Fruit fly (Drosophila melanogaster) whole organism, embryonic: ENCODE measurements around the gene Pax.
A peak's percentile ranks its signal among the peaks of the same experiment; 100 is the strongest.

Experiments used
- Abd-B ChIP-seq: fragments of 200-800 bp; sonication (Bioruptor generic); optimal IDR thresholded peaks from 2 replicates; lab custom pipeline; 2018; ENCODE audit warnings: missing biosample characterization, mild to moderate bottlenecking, missing genetic modification characterization, moderate library complexity
- B-H1 ChIP-seq: fragments of 200-800 bp; sonication (Bioruptor generic); IDR thresholded peaks from 3 replicates; pipeline ENCODE4 v1.3.6; 2022; ENCODE audit warnings: missing biosample characterization, missing genetic modification characterization
- B-H2 ChIP-seq: fragments of 200-800 bp; sonication (Bioruptor generic); optimal IDR thresholded peaks from 2 replicates; lab custom pipeline; 2018; ENCODE audit warnings: missing biosample characterization, mild to moderate bottlenecking, missing genetic modification characterization
- Blimp-1 ChIP-seq: fragments of 200-800 bp; sonication (Bioruptor generic); optimal IDR thresholded peaks from 3 replicates; lab custom pipeline; 2018; ENCODE audit warnings: missing biosample characterization, missing genetic modification characterization, mild to moderate bottlenecking, moderate library complexity, missing genetic modification reagents
- BtbVII ChIP-seq: fragments of 200-800 bp; sonication (Bioruptor generic); optimal IDR thresholded peaks from 3 replicates; lab custom pipeline; 2017; ENCODE audit warnings: missing biosample characterization, mild to moderate bottlenecking, missing genetic modification characterization
- CG10267 ChIP-seq: fragments of 200-800 bp; sonication (Bioruptor generic); optimal IDR thresholded peaks from 2 replicates; lab custom pipeline; 2018; ENCODE audit warnings: missing biosample characterization, mild to moderate bottlenecking, missing genetic modification characterization, moderate library complexity
- CG10462 ChIP-seq: fragments of 200-800 bp; sonication (Bioruptor generic); optimal IDR thresholded peaks from 2 replicates; lab custom pipeline; 2016; ENCODE audit warnings: missing biosample characterization, missing genetic modification characterization
- CG13424 ChIP-seq: fragments of 200-800 bp; sonication (Bioruptor generic); optimal IDR thresholded peaks from 2 replicates; lab custom pipeline; 2019; ENCODE audit warnings: missing biosample characterization, mild to moderate bottlenecking, missing genetic modification characterization, moderate library complexity
- CG1529 ChIP-seq: fragments of 200-800 bp; sonication (Bioruptor generic); optimal IDR thresholded peaks from 3 replicates; lab custom pipeline; 2018; ENCODE audit warnings: missing biosample characterization, missing genetic modification characterization
- CG1603 ChIP-seq: fragments of 200-800 bp; sonication (Bioruptor generic); optimal IDR thresholded peaks from 2 replicates; lab custom pipeline; 2019; ENCODE audit warnings: missing biosample characterization, mild to moderate bottlenecking, missing genetic modification characterization, moderate library complexity
- CG1647 ChIP-seq: fragments of 200-800 bp; sonication (Bioruptor generic); optimal IDR thresholded peaks from 3 replicates; lab custom pipeline; 2016; ENCODE audit warnings: missing biosample characterization, missing genetic modification characterization
- CG17361 ChIP-seq: fragments of 200-800 bp; sonication (Bioruptor generic); IDR thresholded peaks from 3 replicates; pipeline ENCODE4 v1.3.6; 2022; ENCODE audit warnings: missing biosample characterization, missing genetic modification characterization
- CG17829 ChIP-seq: fragments of 200-800 bp; optimal IDR thresholded peaks from 2 replicates; lab custom pipeline; 2019; ENCODE audit warnings: missing biosample characterization, mild to moderate bottlenecking, missing genetic modification characterization, moderate library complexity
- CG18262 ChIP-seq: fragments of 200-800 bp; optimal IDR thresholded peaks from 3 replicates; lab custom pipeline; 2019; ENCODE audit warnings: missing biosample characterization, mild to moderate bottlenecking, missing genetic modification characterization, moderate library complexity
- CG1832 ChIP-seq: fragments of 200-800 bp; sonication (Bioruptor generic); optimal IDR thresholded peaks from 2 replicates; lab custom pipeline; 2017; ENCODE audit warnings: missing biosample characterization, mild to moderate bottlenecking, missing genetic modification characterization, inconsistent platforms
- CG18599 ChIP-seq: fragments of 200-800 bp; sonication (Bioruptor generic); optimal IDR thresholded peaks from 3 replicates; lab custom pipeline; 2017; ENCODE audit warnings: missing biosample characterization, missing genetic modification characterization, mild to moderate bottlenecking, moderate library complexity, missing genetic modification reagents
- CG18619 ChIP-seq: fragments of 200-800 bp; sonication (Bioruptor generic); optimal IDR thresholded peaks from 3 replicates; lab custom pipeline; 2017; ENCODE audit warnings: missing biosample characterization, mild to moderate bottlenecking, missing genetic modification characterization
- CG4424 ChIP-seq: fragments of 200-800 bp; sonication (Bioruptor generic); optimal IDR thresholded peaks from 3 replicates; lab custom pipeline; 2016; ENCODE audit warnings: missing biosample characterization, missing genetic modification characterization
- CG5245 ChIP-seq: fragments of 200-800 bp; sonication (Bioruptor generic); optimal IDR thresholded peaks from 3 replicates; lab custom pipeline; 2016; ENCODE audit warnings: missing biosample characterization, missing genetic modification characterization
- CG6683 ChIP-seq: fragments of 200-800 bp; sonication (Bioruptor generic); optimal IDR thresholded peaks from 2 replicates; lab custom pipeline; 2017; ENCODE audit warnings: missing biosample characterization, mild to moderate bottlenecking, missing genetic modification characterization, missing genetic modification reagents
- CG7372 ChIP-seq: fragments of 200-800 bp; sonication (Bioruptor generic); IDR thresholded peaks from 2 replicates; pipeline ENCODE4 v1.3.6; 2022; ENCODE audit warnings: missing biosample characterization, missing genetic modification characterization
- CG7556 ChIP-seq: fragments of 200-800 bp; sonication (Bioruptor generic); optimal IDR thresholded peaks from 2 replicates; lab custom pipeline; 2017; ENCODE audit warnings: missing biosample characterization, mild to moderate bottlenecking, missing genetic modification characterization
- CG7745 ChIP-seq: fragments of 200-800 bp; sonication (Bioruptor generic); optimal IDR thresholded peaks from 2 replicates; lab custom pipeline; 2018; ENCODE audit warnings: missing biosample characterization, mild to moderate bottlenecking, missing genetic modification characterization, moderate library complexity
- CG8924 ChIP-seq: fragments of 200-800 bp; optimal IDR thresholded peaks from 3 replicates; lab custom pipeline; 2019; ENCODE audit warnings: missing biosample characterization, mild to moderate bottlenecking, missing genetic modification characterization, moderate library complexity
- CoRest ChIP-seq: fragments of 200-800 bp; sonication (Bioruptor generic); optimal IDR thresholded peaks from 3 replicates; lab custom pipeline; 2018; ENCODE audit warnings: missing biosample characterization, mild to moderate bottlenecking, missing genetic modification characterization, moderate library complexity
- D ChIP-seq, 2 experiments: fragments of 200-800 bp in 1 of 2; fragments of >200 bp in 1 of 2; sonication (Bioruptor generic) in 1 of 2; optimal IDR thresholded peaks; 2 replicates in 1 of 2; 3 replicates in 1 of 2; lab custom pipeline; 2017; ENCODE audit warnings: mild to moderate bottlenecking in 1 of 2, missing biosample characterization in 1 of 2, missing genetic modification characterization in 1 of 2, missing genetic modification reagents in 1 of 2
- D19A ChIP-seq: fragments of 200-800 bp; optimal IDR thresholded peaks from 3 replicates; lab custom pipeline; 2019; ENCODE audit warnings: missing biosample characterization, mild to moderate bottlenecking, missing genetic modification characterization, moderate library complexity
- Hr39 ChIP-seq: fragments of >200 bp; optimal IDR thresholded peaks from 2 replicates; lab custom pipeline; 2017
- Lim3 ChIP-seq: fragments of 200-800 bp; sonication (Bioruptor generic); IDR thresholded peaks from 2 replicates; pipeline ENCODE4 v1.3.6; 2022; ENCODE audit warnings: missing biosample characterization, missing genetic modification characterization
- Opbp ChIP-seq: fragments of 200-800 bp; sonication (Bioruptor generic); IDR thresholded peaks from 3 replicates; pipeline ENCODE4 v1.3.6; 2022; ENCODE audit warnings: missing biosample characterization, missing genetic modification characterization; ENCODE audit not compliant: partially characterized antibody
- Ptx1 ChIP-seq: fragments of 200-800 bp; sonication (Bioruptor generic); IDR thresholded peaks from 2 replicates; pipeline ENCODE4 v1.3.6; 2022; ENCODE audit warnings: missing biosample characterization, missing genetic modification characterization
- ac ChIP-seq: fragments of 200-800 bp; sonication (Bioruptor generic); optimal IDR thresholded peaks from 3 replicates; lab custom pipeline; 2017; ENCODE audit warnings: missing biosample characterization, mild to moderate bottlenecking, missing genetic modification characterization
- bbx ChIP-seq: fragments of 200-800 bp; sonication (Bioruptor generic); IDR thresholded peaks from 2 replicates; pipeline ENCODE4 v1.3.6; 2022; ENCODE audit warnings: missing biosample characterization, missing genetic modification characterization; ENCODE audit not compliant: partially characterized antibody
- bsh ChIP-seq, 2 experiments: fragments of 200-800 bp; sonication (Bioruptor generic); optimal IDR thresholded peaks; 2 replicates each; lab custom pipeline; 2017 to 2018; ENCODE audit warnings: mild to moderate bottlenecking in 2 of 2, missing biosample characterization in 2 of 2, missing genetic modification characterization in 2 of 2, moderate library complexity in 1 of 2
- dysf ChIP-seq: fragments of 200-800 bp; sonication (Bioruptor generic); IDR thresholded peaks from 3 replicates; pipeline ENCODE4 v1.3.6; 2022; ENCODE audit warnings: missing biosample characterization, missing genetic modification characterization
- ind ChIP-seq: fragments of 200-800 bp; sonication (Bioruptor generic); optimal IDR thresholded peaks from 3 replicates; lab custom pipeline; 2016; ENCODE audit warnings: missing biosample characterization, missing genetic modification characterization
- lola ChIP-seq, 3 experiments: fragments of >200 bp in 2 of 3; fragments of 200-800 bp in 1 of 3; sonication (Bioruptor generic) in 1 of 3; optimal IDR thresholded peaks; 2 replicates each; lab custom pipeline; 2017 to 2019; ENCODE audit warnings: missing biosample characterization in 3 of 3, missing genetic modification characterization in 3 of 3, mild to moderate bottlenecking in 1 of 3, moderate library complexity in 1 of 3
- nmo ChIP-seq: fragments of 200-800 bp; sonication (Bioruptor generic); optimal IDR thresholded peaks from 2 replicates; lab custom pipeline; 2018; ENCODE audit warnings: missing biosample characterization, mild to moderate bottlenecking, missing genetic modification characterization, moderate library complexity
- sens ChIP-seq: fragments of 200-800 bp; sonication (Bioruptor generic); peaks from one replicate; lab custom pipeline; 2016; ENCODE audit warnings: missing biosample characterization, missing genetic modification characterization
- slp2 ChIP-seq: fragments of 200-800 bp; sonication (Bioruptor generic); optimal IDR thresholded peaks from 2 replicates; lab custom pipeline; 2016; ENCODE audit warnings: missing biosample characterization, missing genetic modification characterization
- ssp ChIP-seq: fragments of 200-800 bp; sonication (Bioruptor generic); IDR thresholded peaks from 2 replicates; pipeline ENCODE4 v1.3.6; 2022; ENCODE audit warnings: missing biosample characterization, missing genetic modification characterization
- tap ChIP-seq: fragments of 200-800 bp; optimal IDR thresholded peaks from 3 replicates; lab custom pipeline; 2019; ENCODE audit warnings: missing biosample characterization, mild to moderate bottlenecking, missing genetic modification characterization, moderate library complexity
- vvl ChIP-seq: fragments of 200-800 bp; sonication (Bioruptor generic); IDR thresholded peaks from 2 replicates; pipeline ENCODE4 v1.3.6; 2022; ENCODE audit warnings: missing biosample characterization, missing genetic modification characterization

The Pax gene

dm6 chr2L:19373809-19374208 is 52.6 kb downstream of the Pax start (continued):
- TF ChIP-seq D19A (tag; lab: Kevin White, UChicago): peak; percentile 35
- no peak for TF ChIP-seq CG10462 (GFP tag; lab: Kevin White, UChicago)
- peak; percentile 55 for TF ChIP-seq nmo (GFP tag; lab: Kevin White, UChicago)
- TF ChIP-seq vvl (GFP tag; lab: Robert Waterston, UW): 0 out of 2 replicates have a peak, but pooled peaks have one; percentile 16
- TF ChIP-seq lola (GFP tag; optimal IDR thresholded peaks at IDR 0.05; lab: Kevin White, UChicago): peak in 1 of 3 experiments; percentile 64
- TF ChIP-seq Blimp-1 (GFP tag; lab: Kevin White, UChicago): peak; percentile 60
- TF ChIP-seq Ptx1: peak; percentile 50
- TF ChIP-seq CG6683 (GFP tag; lab: Kevin White, UChicago): no peak
- peak; percentile 27 for TF ChIP-seq CG4424 (GFP tag; lab: Kevin White, UChicago)
- TF ChIP-seq B-H2 (GFP tag; lab: Kevin White, UChicago): no peak
- peak; percentile 63 for TF ChIP-seq CG18262
- peak; percentile 59 for TF ChIP-seq CG7556 (GFP tag; lab: Kevin White, UChicago)
- TF ChIP-seq sens (GFP tag; lab: Kevin White, UChicago): peak; percentile 63
- no peak for TF ChIP-seq Hr39 (lab: Kevin White, UChicago)
- no peak for TF ChIP-seq CG18619 (GFP tag; lab: Kevin White, UChicago)
- TF ChIP-seq CoRest (tag; lab: Kevin White, UChicago): peak; percentile 52
- no peak for TF ChIP-seq CG1832
- TF ChIP-seq CG8924 (tag; lab: Kevin White, UChicago): peak; percentile 43
- TF ChIP-seq CG5245 (GFP tag; lab: Kevin White, UChicago): peak; percentile 9
- no peak for TF ChIP-seq B-H1
- peak; percentile 17 for TF ChIP-seq Abd-B (GFP tag; lab: Kevin White, UChicago)
- TF ChIP-seq CG10267 (tag; lab: Kevin White, UChicago): peak; percentile 47
- peak in 1 of 2 experiments; percentile 66 for TF ChIP-seq bsh (GFP tag; optimal IDR thresholded peaks at IDR 0.05; lab: Kevin White, UChicago)
- TF ChIP-seq CG1647 (GFP tag; lab: Kevin White, UChicago): no peak
- no peak for TF ChIP-seq CG7372 (GFP tag; lab: Robert Waterston, UW)
- TF ChIP-seq Opbp (GFP tag; lab: Robert Waterston, UW): no peak
- peak; percentile 10 for TF ChIP-seq tap
- peak; percentile 43 for TF ChIP-seq CG17829 (tag; lab: Kevin White, UChicago)
- TF ChIP-seq slp2: no peak
- TF ChIP-seq CG13424: peak; percentile 48
- TF ChIP-seq CG17361: peak; percentile 58; the same call in 2 of the 3 replicates
- peak; percentile 16 for TF ChIP-seq ind (GFP tag; lab: Kevin White, UChicago)
- peak; percentile 36 for TF ChIP-seq CG18599 (GFP tag; lab: Kevin White, UChicago)
- TF ChIP-seq D (optimal IDR thresholded peaks at IDR 0.05; lab: Kevin White, UChicago): no peak
- peak; percentile 34 for TF ChIP-seq D (GFP tag; optimal IDR thresholded peaks at IDR 0.05; lab: Kevin White, UChicago)
- TF ChIP-seq CG7745: no peak
- 0 out of 2 replicates have a peak, but pooled peaks have one; percentile 6 for TF ChIP-seq ssp (GFP tag; lab: Robert Waterston, UW)
- no peak for TF ChIP-seq CG1603 (tag; lab: Kevin White, UChicago)
- TF ChIP-seq ac (GFP tag; lab: Kevin White, UChicago): no peak
- no peak for TF ChIP-seq CG1529 (GFP tag; lab: Kevin White, UChicago)
- TF ChIP-seq bbx (GFP tag; lab: Robert Waterston, UW): no peak
- no peak for TF ChIP-seq BtbVII (GFP tag; lab: Kevin White, UChicago)
- TF ChIP-seq Lim3 (GFP tag; lab: Robert Waterston, UW): no peak
- 0 out of 3 replicates have a peak, but pooled peaks have one; percentile 10 for TF ChIP-seq dysf (GFP tag; lab: Robert Waterston, UW)
